Fruit fly (Drosophila melanogaster) whole organism, prepupa: ENCODE results near the gene mRpL44.

Experiments
- CG10631 ChIP-seq: fragments of 200-800 bp; sonication (Bioruptor generic); optimal IDR thresholded peaks from 2 replicates; lab custom pipeline; 2016; ENCODE audit warnings: missing biosample characterization, missing genetic modification characterization
- CG11294 ChIP-seq: fragments of 200-800 bp; sonication (Bioruptor generic); IDR thresholded peaks from 2 replicates; pipeline ENCODE4 v1.3.6; 2022; ENCODE audit warnings: missing biosample characterization, missing genetic modification characterization
- CG11902 ChIP-seq: fragments of 200-800 bp; sonication (Bioruptor generic); optimal IDR thresholded peaks from 3 replicates; lab custom pipeline; 2016; ENCODE audit warnings: missing biosample characterization, missing genetic modification characterization
- CG15336 ChIP-seq: fragments of 200-800 bp; sonication (Bioruptor generic); IDR thresholded peaks from 2 replicates; pipeline ENCODE4 v1.3.6; 2022; ENCODE audit warnings: missing biosample characterization, missing genetic modification characterization
- CG1621 ChIP-seq: fragments of 200-800 bp; sonication (Bioruptor generic); optimal IDR thresholded peaks from 3 replicates; lab custom pipeline; 2018; ENCODE audit warnings: missing biosample characterization, mild to moderate bottlenecking, missing genetic modification characterization
- CG16779 ChIP-seq: fragments of 200-800 bp; sonication (Bioruptor generic); optimal IDR thresholded peaks from 3 replicates; lab custom pipeline; 2017; ENCODE audit warnings: missing biosample characterization, mild to moderate bottlenecking, missing genetic modification characterization
- CG3032 ChIP-seq: fragments of 200-800 bp; optimal IDR thresholded peaks from 2 replicates; lab custom pipeline; 2019; ENCODE audit warnings: missing biosample characterization, mild to moderate bottlenecking, missing genetic modification characterization, moderate library complexity
- CG31627 ChIP-seq: fragments of 200-800 bp; sonication (Bioruptor generic); optimal IDR thresholded peaks from 3 replicates; lab custom pipeline; 2016; ENCODE audit warnings: missing biosample characterization, missing genetic modification characterization
- CG32006 ChIP-seq: fragments of 200-800 bp; sonication (Bioruptor generic); optimal IDR thresholded peaks from 3 replicates; lab custom pipeline; 2017; ENCODE audit warnings: missing biosample characterization, mild to moderate bottlenecking, missing genetic modification characterization
- CG34406 ChIP-seq: fragments of 200-800 bp; sonication (Bioruptor generic); optimal IDR thresholded peaks from 3 replicates; lab custom pipeline; 2016; ENCODE audit warnings: missing biosample characterization, missing genetic modification characterization
- CG6163 ChIP-seq: fragments of 200-800 bp; sonication (Bioruptor generic); IDR thresholded peaks from 3 replicates; pipeline ENCODE4 v1.3.6; 2022; ENCODE audit warnings: missing biosample characterization, missing genetic modification characterization
- CG6276 ChIP-seq: fragments of 200-800 bp; sonication (Bioruptor generic); optimal IDR thresholded peaks from 2 replicates; lab custom pipeline; 2017; ENCODE audit warnings: missing biosample characterization, mild to moderate bottlenecking, missing genetic modification characterization
- CG6792 ChIP-seq: fragments of 200-800 bp; sonication (Bioruptor generic); optimal IDR thresholded peaks from 3 replicates; lab custom pipeline; 2016; ENCODE audit warnings: missing biosample characterization, missing genetic modification characterization
- CG6808 ChIP-seq: fragments of 200-800 bp; sonication (Bioruptor generic); optimal IDR thresholded peaks from 3 replicates; lab custom pipeline; 2017; ENCODE audit warnings: missing biosample characterization, missing genetic modification characterization, mild to moderate bottlenecking, moderate library complexity, missing genetic modification reagents
- CG6854 ChIP-seq: fragments of 200-800 bp; sonication (Bioruptor generic); optimal IDR thresholded peaks from 2 replicates; lab custom pipeline; 2017; ENCODE audit warnings: missing biosample characterization, mild to moderate bottlenecking, missing genetic modification characterization
- CG7368 ChIP-seq: fragments of 200-800 bp; sonication (Bioruptor generic); optimal IDR thresholded peaks from 3 replicates; lab custom pipeline; 2016; ENCODE audit warnings: missing biosample characterization, missing genetic modification characterization
- CG8119 ChIP-seq: fragments of 200-800 bp; sonication (Bioruptor generic); IDR thresholded peaks from 3 replicates; pipeline ENCODE4 v1.3.6; 2022; ENCODE audit warnings: missing biosample characterization, missing genetic modification characterization
- CG8319 ChIP-seq: fragments of 200-800 bp; sonication (Bioruptor generic); optimal IDR thresholded peaks from 3 replicates; lab custom pipeline; 2016; ENCODE audit warnings: missing biosample characterization, missing genetic modification characterization
- CG8632 ChIP-seq: fragments of 200-800 bp; sonication (Bioruptor generic); optimal IDR thresholded peaks from 3 replicates; lab custom pipeline; 2016; ENCODE audit warnings: missing biosample characterization, missing genetic modification characterization
- Eip75B ChIP-seq: fragments of 200-800 bp; sonication (Bioruptor generic); optimal IDR thresholded peaks from 3 replicates; lab custom pipeline; 2016; ENCODE audit warnings: missing biosample characterization, missing genetic modification characterization
- Eip93F ChIP-seq: fragments of 200-800 bp; sonication (Bioruptor generic); optimal IDR thresholded peaks from 2 replicates; lab custom pipeline; 2016; ENCODE audit warnings: missing biosample characterization, mild to moderate bottlenecking, missing genetic modification characterization
- Ets96B ChIP-seq: fragments of 200-800 bp; optimal IDR thresholded peaks from 2 replicates; lab custom pipeline; 2019; ENCODE audit warnings: missing biosample characterization, mild to moderate bottlenecking, missing genetic modification characterization, moderate library complexity
- Gug ChIP-seq: fragments of 200-800 bp; sonication (Bioruptor generic); IDR thresholded peaks from 2 replicates; pipeline ENCODE4 v1.3.6; 2022; ENCODE audit warnings: missing biosample characterization, missing genetic modification characterization
- Hr39 ChIP-seq: fragments of 200-800 bp; sonication (Bioruptor generic); optimal IDR thresholded peaks from 2 replicates; lab custom pipeline; 2016; ENCODE audit warnings: missing biosample characterization, missing genetic modification characterization
- Lpt ChIP-seq: fragments of 200-800 bp; sonication (Bioruptor generic); optimal IDR thresholded peaks from 3 replicates; lab custom pipeline; 2016; ENCODE audit warnings: missing biosample characterization, missing genetic modification characterization
- Met ChIP-seq: fragments of 200-800 bp; sonication (Bioruptor generic); optimal IDR thresholded peaks from 3 replicates; lab custom pipeline; 2016; ENCODE audit warnings: missing biosample characterization, missing genetic modification characterization
- Smox ChIP-seq: fragments of 200-800 bp; sonication (Bioruptor generic); optimal IDR thresholded peaks from 3 replicates; lab custom pipeline; 2016; ENCODE audit warnings: missing biosample characterization, missing genetic modification characterization
- Sox15 ChIP-seq: fragments of 200-800 bp; sonication (Bioruptor generic); optimal IDR thresholded peaks from 3 replicates; lab custom pipeline; 2016; ENCODE audit warnings: missing biosample characterization, missing genetic modification characterization
- acj6 ChIP-seq: fragments of 200-800 bp; sonication (Bioruptor generic); optimal IDR thresholded peaks from 3 replicates; lab custom pipeline; 2016; ENCODE audit warnings: missing biosample characterization, missing genetic modification characterization
- cyc ChIP-seq: fragments of 200-800 bp; sonication (Bioruptor generic); optimal IDR thresholded peaks from 3 replicates; lab custom pipeline; 2016; ENCODE audit warnings: missing biosample characterization, missing genetic modification characterization
- eg ChIP-seq: fragments of 200-800 bp; sonication (Bioruptor generic); IDR thresholded peaks from 3 replicates; pipeline ENCODE4 v1.3.6; 2022; ENCODE audit warnings: missing biosample characterization, missing genetic modification characterization
- esn ChIP-seq: fragments of 200-800 bp; sonication (Bioruptor generic); optimal IDR thresholded peaks from 2 replicates; lab custom pipeline; 2016; ENCODE audit warnings: missing biosample characterization, mild to moderate bottlenecking, missing genetic modification characterization, moderate library complexity
- fd59A ChIP-seq: fragments of 200-800 bp; sonication (Bioruptor generic); optimal IDR thresholded peaks from 2 replicates; lab custom pipeline; 2017; ENCODE audit warnings: missing biosample characterization, mild to moderate bottlenecking, missing genetic modification characterization, missing genetic modification reagents
- fkh ChIP-seq: fragments of 200-800 bp; sonication (Bioruptor generic); optimal IDR thresholded peaks from 3 replicates; lab custom pipeline; 2017; ENCODE audit warnings: missing biosample characterization, mild to moderate bottlenecking, missing genetic modification characterization, moderate library complexity
- lz ChIP-seq: fragments of 200-800 bp; sonication (Bioruptor generic); optimal IDR thresholded peaks from 3 replicates; lab custom pipeline; 2016; ENCODE audit warnings: missing biosample characterization, missing genetic modification characterization
- net ChIP-seq: fragments of 200-800 bp; sonication (Bioruptor generic); optimal IDR thresholded peaks from 3 replicates; lab custom pipeline; 2016; ENCODE audit warnings: missing biosample characterization, missing genetic modification characterization
- spab ChIP-seq: fragments of 200-800 bp; sonication (Bioruptor generic); optimal IDR thresholded peaks from 2 replicates; lab custom pipeline; 2017; ENCODE audit warnings: missing biosample characterization, mild to moderate bottlenecking, missing genetic modification characterization, missing genetic modification reagents
- svp ChIP-seq: fragments of 200-800 bp; sonication (Bioruptor generic); peaks from one replicate; lab custom pipeline; 2016; ENCODE audit warnings: missing biosample characterization, missing genetic modification characterization
- topi ChIP-seq: fragments of 200-800 bp; sonication (Bioruptor generic); optimal IDR thresholded peaks from 3 replicates; lab custom pipeline; 2016; ENCODE audit warnings: missing biosample characterization, missing genetic modification characterization
- vri ChIP-seq: fragments of 200-800 bp; sonication (Bioruptor generic); optimal IDR thresholded peaks from 3 replicates; lab custom pipeline; 2016; ENCODE audit warnings: missing biosample characterization, mild to moderate bottlenecking, missing genetic modification characterization

Gene mRpL44

dm6 chr3R:5497600-5497999, 27.2 kb upstream of the mRpL44 start:
- TF ChIP-seq vri, result peak; percentile 46
- TF ChIP-seq svp (GFP tag; lab: Kevin White, UChicago), result peak; percentile 99
- no peak for TF ChIP-seq CG32006
- no peak for TF ChIP-seq Gug
- no peak for TF ChIP-seq Smox
- TF ChIP-seq CG16779, result no peak
- TF ChIP-seq fkh (GFP tag; lab: Kevin White, UChicago), result peak; percentile 1

dm6 chr3R:5485295-5485718, 14.9 kb upstream of the mRpL44 start, which contains the start of gene CG31550:
TSS of gene CG31550 (plus strand) at chr3R:5485543.
- TF ChIP-seq CG11902 (GFP tag; lab: Kevin White, UChicago) (peak; percentile 28), acj6 (GFP tag; lab: Kevin White, UChicago) (peak; percentile 58), CG6276 (GFP tag; lab: Kevin White, UChicago) (no peak), CG6792 (GFP tag; lab: Kevin White, UChicago) (peak; percentile 39), CG31627 (GFP tag; lab: Kevin White, UChicago) (peak; percentile 62), CG6854 (GFP tag; lab: Kevin White, UChicago) (peak; percentile 14), Smox (peak; percentile 38), CG10631 (GFP tag; lab: Kevin White, UChicago) (peak; percentile 73), CG11294 (GFP tag; lab: Robert Waterston, UW) (peak; percentile 12; the same call in 1 of the 2 replicates), Eip75B (GFP tag; lab: Kevin White, UChicago) (no peak), Met (GFP tag; lab: Kevin White, UChicago) (no peak), Eip93F (GFP tag; lab: Kevin White, UChicago) (no peak), CG1621 (tag; lab: Kevin White, UChicago) (no peak), Gug (peak; percentile 55), Sox15 (GFP tag; lab: Kevin White, UChicago) (peak; percentile 39), esn (GFP tag; lab: Kevin White, UChicago) (peak; percentile 70), CG6808 (GFP tag; lab: Kevin White, UChicago) (no peak), Ets96B (tag; lab: Kevin White, UChicago) (no peak), net (peak; percentile 46), Lpt (GFP tag; lab: Kevin White, UChicago) (peak; percentile 18), spab (GFP tag; lab: Kevin White, UChicago) (no peak), CG6163 (peak; percentile 52; the same call in 1 of the 3 replicates), CG8632 (GFP tag; lab: Kevin White, UChicago) (peak; percentile 47), eg (GFP tag; lab: Robert Waterston, UW) (peak; percentile 66), fkh (GFP tag; lab: Kevin White, UChicago) (no peak), CG34406 (GFP tag; lab: Kevin White, UChicago) (peak; percentile 60), cyc (peak; percentile 58), CG15336 (GFP tag; lab: Robert Waterston, UW) (peak; percentile 47), CG7368 (no peak), fd59A (GFP tag; lab: Kevin White, UChicago) (no peak), Hr39 (GFP tag; lab: Kevin White, UChicago) (peak; percentile 55), CG3032 (peak; percentile 69), CG8119 (GFP tag; lab: Robert Waterston, UW) (peak; percentile 72), CG16779 (no peak), topi (GFP tag; lab: Kevin White, UChicago) (peak; percentile 57), CG8319 (GFP tag; lab: Kevin White, UChicago) (no peak), lz (peak; percentile 53)
